Fruit fly (Drosophila melanogaster): Measurements from ENCODE around the gene CG6184.

Gene CG6184

dm6 chr3R:19657766-19658165, at the start of gene CG6184:
TSS of gene CG6184 (minus strand) at chr3R:19657866.
- no peak for TF ChIP-seq CG7357 (GFP tag; IDR thresholded peaks at IDR 0.05)

dm6 chr3R:19703398-19703797, 45.7 kb upstream of the CG6184 start:
- no peak for TF ChIP-seq CG8765 (GFP tag; IDR thresholded peaks at IDR 0.05)
- peak; percentile 50 for TF ChIP-seq CG8478 (optimal IDR thresholded peaks at IDR 0.05)
- TF ChIP-seq HLH4C (GFP tag; IDR thresholded peaks at IDR 0.05; ENCODE audit: partially characterized antibody) = no peak
- no peak for TF ChIP-seq CG17361 (GFP tag; IDR thresholded peaks at IDR 0.05)
- no peak for TF ChIP-seq CG3838 (GFP tag; optimal IDR thresholded peaks at IDR 0.05)
- no peak for TF ChIP-seq CG10959 (GFP tag; IDR thresholded peaks at IDR 0.05)
- TF ChIP-seq Ets65A (GFP tag) = peak; percentile 53

dm6 chr3R:19682424-19682823, 24.8 kb upstream of the CG6184 start:
- no peak for TF ChIP-seq CG18011 (GFP tag; optimal IDR thresholded peaks at IDR 0.05)
- peak; percentile 95 for TF ChIP-seq CG8281 (tag; optimal IDR thresholded peaks at IDR 0.05)

dm6 chr3R:19679832-19680231, 22.2 kb upstream of the CG6184 start:
- TF ChIP-seq Ets65A (GFP tag) (peak; percentile 68), Ada2b (GFP tag; IDR thresholded peaks at IDR 0.05) (no peak), onecut (GFP tag; IDR thresholded peaks at IDR 0.05) (peak; percentile 74), CTCF (GFP tag; optimal IDR thresholded peaks at IDR 0.05) (peak; percentile 76), shn (GFP tag; optimal IDR thresholded peaks at IDR 0.05) (no peak), knrl (GFP tag; IDR thresholded peaks at IDR 0.05; ENCODE audit: partially characterized antibody) (no peak), da (GFP tag; optimal IDR thresholded peaks at IDR 0.05) (no peak), CG7839 (tag; optimal IDR thresholded peaks at IDR 0.05) (no peak)

dm6 chr3R:19672905-19673304, 15.2 kb upstream of the CG6184 start:
- TF ChIP-seq Gug (GFP tag; IDR thresholded peaks at IDR 0.05) = no peak
- TF ChIP-seq CG30431 (GFP tag; optimal IDR thresholded peaks at IDR 0.05) = no peak
- TF ChIP-seq wdn (GFP tag; IDR thresholded peaks at IDR 0.05) = no peak
- no peak for TF ChIP-seq her (GFP tag; optimal IDR thresholded peaks at IDR 0.05)
- TF ChIP-seq schlank (tag; optimal IDR thresholded peaks at IDR 0.05) = no peak
- no peak for TF ChIP-seq CG1602 (GFP tag; optimal IDR thresholded peaks at IDR 0.05)
- no peak for TF ChIP-seq fd96Cb (tag; optimal IDR thresholded peaks at IDR 0.05)
- no peak for TF ChIP-seq Atf6 (GFP tag; IDR thresholded peaks at IDR 0.05)
- peak; percentile 20; the same call in 1 of the 2 replicates for TF ChIP-seq CG9932 (GFP tag; IDR thresholded peaks at IDR 0.05)
- peak; percentile 31 for TF ChIP-seq CG30403 (GFP tag; optimal IDR thresholded peaks at IDR 0.05)
- no peak for TF ChIP-seq sc (optimal IDR thresholded peaks at IDR 0.05)
- no peak for TF ChIP-seq sc (GFP tag; optimal IDR thresholded peaks at IDR 0.05)
- TF ChIP-seq phol (tag; optimal IDR thresholded peaks at IDR 0.05) = no peak
- TF ChIP-seq CG7556 (GFP tag; optimal IDR thresholded peaks at IDR 0.05) = peak; percentile 15
- no peak for TF ChIP-seq CG6175 (GFP tag; IDR thresholded peaks at IDR 0.05)
- TF ChIP-seq CG43689 (GFP tag; IDR thresholded peaks at IDR 0.05) = no peak
- TF ChIP-seq Spps (tag; optimal IDR thresholded peaks at IDR 0.05) = no peak
- no peak for TF ChIP-seq CG9609 (GFP tag; optimal IDR thresholded peaks at IDR 0.05)
- TF ChIP-seq da (GFP tag; optimal IDR thresholded peaks at IDR 0.05) = no peak
- peak; percentile 18 for TF ChIP-seq bab2 (GFP tag; optimal IDR thresholded peaks at IDR 0.05)
- TF ChIP-seq vnd (GFP tag; IDR thresholded peaks at IDR 0.05; ENCODE audit: partially characterized antibody) = no peak
- peak; percentile 19 for TF ChIP-seq CG15269 (tag; optimal IDR thresholded peaks at IDR 0.05)
- TF ChIP-seq Hr51 (GFP tag; optimal IDR thresholded peaks at IDR 0.05) = peak in 1 of 2 experiments; percentile 31
- no peak for TF ChIP-seq repo (GFP tag; optimal IDR thresholded peaks at IDR 0.05)
- TF ChIP-seq CG7928 (GFP tag; optimal IDR thresholded peaks at IDR 0.05) = no peak
- no peak for TF ChIP-seq Deaf1 (tag; optimal IDR thresholded peaks at IDR 0.05)
- no peak for TF ChIP-seq Dad (GFP tag; optimal IDR thresholded peaks at IDR 0.05)
- TF ChIP-seq Dbx (GFP tag; IDR thresholded peaks at IDR 0.05) = no peak
- TF ChIP-seq CG32772 (GFP tag; IDR thresholded peaks at IDR 0.05) = no peak
- TF ChIP-seq exex (tag; optimal IDR thresholded peaks at IDR 0.05) = no peak
- peak; percentile 13 for TF ChIP-seq CG3281 (GFP tag; optimal IDR thresholded peaks at IDR 0.05)
